Worm (Caenorhabditis elegans) whole organism, L4 larva: Measurements from ENCODE around the gene nspb-4.

Experiments
- ZK337.2 ChIP-seq: fragments of 200-800 bp; sonication (Bioruptor generic); IDR thresholded peaks from 2 replicates; pipeline ENCODE4 v1.3.6; 2022; ENCODE audit warnings: missing genetic modification reagents, missing genetic modification characterization, missing compliant biosample characterization
- aly-2 ChIP-seq: sonication (generic microtip); optimal IDR thresholded peaks from 2 replicates; lab custom pipeline; 2018; ENCODE audit warnings: missing biosample characterization, missing genetic modification characterization
- ces-1 ChIP-seq: fragments of 150-350 bp; sonication (generic microtip); optimal IDR thresholded peaks from 4 replicates; lab custom pipeline; 2014; ENCODE audit warnings: missing biosample characterization, missing genetic modification reagents, missing genetic modification characterization
- ctbp-1 ChIP-seq: fragments of 200-800 bp; sonication (Bioruptor generic); IDR thresholded peaks from 2 replicates; pipeline ENCODE4 v1.3.6; 2022; ENCODE audit warnings: missing genetic modification reagents, missing genetic modification characterization, missing compliant biosample characterization
- nhr-28 ChIP-seq: fragments of 150-350 bp; optimal IDR thresholded peaks from 2 replicates; lab custom pipeline; 2014; ENCODE audit warnings: missing biosample characterization, missing genetic modification characterization
- nhr-48 ChIP-seq: sonication (generic microtip); optimal IDR thresholded peaks from 2 replicates; lab custom pipeline; 2016; ENCODE audit warnings: mild to moderate bottlenecking, missing genetic modification characterization, missing compliant biosample characterization
- sdz-12 ChIP-seq: fragments of 200-800 bp; sonication (Bioruptor generic); optimal IDR thresholded peaks from 2 replicates; lab custom pipeline; 2018; ENCODE audit warnings: mild to moderate bottlenecking, missing genetic modification characterization, missing compliant biosample characterization
- skn-1 ChIP-seq: fragments of 150-350 bp; optimal IDR thresholded peaks from 2 replicates; lab custom pipeline; 2014; ENCODE audit warnings: missing biosample characterization, missing genetic modification characterization
- snpc-1.2 ChIP-seq: fragments of 200-800 bp; sonication (Bioruptor generic); IDR thresholded peaks from 2 replicates; pipeline ENCODE4 v1.3.6; 2022; ENCODE audit warnings: missing genetic modification reagents, missing genetic modification characterization, missing compliant biosample characterization
- tra-1 ChIP-seq: fragments of 200-800 bp; sonication (Bioruptor generic); IDR thresholded peaks from 2 replicates; pipeline ENCODE4 v1.3.6; 2022; ENCODE audit warnings: missing genetic modification reagents, missing genetic modification characterization, missing compliant biosample characterization
- unc-62 ChIP-seq, 3 experiments: fragments of 150-350 bp in 1 of 3; sonication (generic microtip); optimal IDR thresholded peaks in 2 of 3; peaks in 1 of 3; 1 replicate in 1 of 3; 2 replicates in 2 of 3; lab custom pipeline; 2014 to 2017; ENCODE audit warnings: missing biosample characterization in 3 of 3, missing genetic modification characterization in 3 of 3, missing genetic modification reagents in 3 of 3, missing genotype in 1 of 3

- TF ChIP-seq sdz-12 (GFP tag; lab: Kevin White, UChicago) (no peak), nhr-28 (no peak), unc-62 (GFP tag; optimal IDR thresholded peaks at IDR 0.05 in 1 of 2; lab: Kevin White, UChicago) (no peak), unc-62 (tag; optimal IDR thresholded peaks at IDR 0.05; lab: Kevin White, UChicago) (no peak), aly-2 (tag; lab: Kevin White, UChicago) (no peak), tra-1 (no peak), ces-1 (GFP tag; lab: Kevin White, UChicago) (no peak), skn-1 (tag; lab: Kevin White, UChicago) (no peak), nhr-48 (no peak), ctbp-1 (no peak), snpc-1.2 (no peak), ZK337.2 (GFP tag; lab: Robert Waterston, UW) (no peak)
These were observed 37.6 kb upstream of the nspb-4 start, which contains the start of gene best-9 for ce11 chrIV:6560434-6560833.
